Worm (Caenorhabditis elegans) whole organism, mixed stage, embryonic: ENCODE measurements around the gene ZK721.4.

Experiments used
- M03D4.4 ChIP-seq: sonication (generic microtip); optimal IDR thresholded peaks from 2 replicates; lab custom pipeline; 2017; ENCODE audit warnings: mild to moderate bottlenecking, missing genetic modification characterization, missing compliant biosample characterization
- bed-3 ChIP-seq: fragments of 200-800 bp; sonication (Bioruptor generic); optimal IDR thresholded peaks from 3 replicates; lab custom pipeline; 2018; ENCODE audit warnings: mild to moderate bottlenecking, missing genetic modification characterization, moderate library complexity, missing compliant biosample characterization
- ceh-39 ChIP-seq: fragments of 150-350 bp; optimal IDR thresholded peaks from 2 replicates; lab custom pipeline; 2014; ENCODE audit warnings: missing biosample characterization, missing genetic modification characterization
- ceh-83 ChIP-seq: fragments of 200-800 bp; sonication (Bioruptor generic); optimal IDR thresholded peaks from 2 replicates; lab custom pipeline; 2018; ENCODE audit warnings: mild to moderate bottlenecking, missing genetic modification characterization, missing compliant biosample characterization
- ces-1 ChIP-seq: fragments of 150-350 bp; optimal IDR thresholded peaks from 2 replicates; lab custom pipeline; 2014; ENCODE audit warnings: missing biosample characterization, missing genetic modification reagents, missing genetic modification characterization
- cnd-1 ChIP-seq: fragments of 200-800 bp; sonication (Bioruptor generic); optimal IDR thresholded peaks from 2 replicates; lab custom pipeline; 2018; ENCODE audit warnings: mild to moderate bottlenecking, missing genetic modification characterization, missing compliant biosample characterization
- drap-1 ChIP-seq: fragments of 200-800 bp; sonication (Bioruptor generic); optimal IDR thresholded peaks from 3 replicates; lab custom pipeline; 2018; ENCODE audit warnings: mild to moderate bottlenecking, missing genetic modification characterization, missing compliant biosample characterization
- hlh-1 ChIP-seq: fragments of 150-350 bp; optimal IDR thresholded peaks from 2 replicates; lab custom pipeline; 2014; ENCODE audit warnings: missing biosample characterization, missing genetic modification reagents, missing genetic modification characterization
- lsy-2 ChIP-seq: fragments of 150-350 bp; optimal IDR thresholded peaks from 2 replicates; lab custom pipeline; 2014; ENCODE audit warnings: missing biosample characterization, missing genetic modification characterization
- mab-5 ChIP-seq: fragments of 150-350 bp; optimal IDR thresholded peaks from 2 replicates; lab custom pipeline; 2014; ENCODE audit warnings: missing biosample characterization, missing genetic modification characterization
- mep-1 ChIP-seq: fragments of 150-350 bp; optimal IDR thresholded peaks from 2 replicates; lab custom pipeline; 2017; ENCODE audit warnings: missing biosample characterization, missing genetic modification reagents, missing genetic modification characterization, inconsistent platforms
- mls-2 ChIP-seq: sonication (generic microtip); optimal IDR thresholded peaks from 2 replicates; lab custom pipeline; 2016; ENCODE audit warnings: mild to moderate bottlenecking, missing genetic modification characterization, moderate library complexity, missing compliant biosample characterization
- nhr-12 ChIP-seq: fragments of 150-350 bp; optimal IDR thresholded peaks from 2 replicates; lab custom pipeline; 2014; ENCODE audit warnings: missing biosample characterization, missing genetic modification characterization
- nhr-2 ChIP-seq: fragments of 150-350 bp; optimal IDR thresholded peaks from 2 replicates; lab custom pipeline; 2014; ENCODE audit warnings: missing biosample characterization, missing genetic modification characterization
- nhr-237 ChIP-seq: fragments of 150-350 bp; optimal IDR thresholded peaks from 2 replicates; lab custom pipeline; 2014; ENCODE audit warnings: missing biosample characterization, missing genetic modification characterization
- nhr-28 ChIP-seq: fragments of 150-350 bp; optimal IDR thresholded peaks from 2 replicates; lab custom pipeline; 2014; ENCODE audit warnings: missing biosample characterization, missing genetic modification characterization
- sem-2 ChIP-seq: fragments of 200-800 bp; sonication (Bioruptor generic); optimal IDR thresholded peaks from 2 replicates; lab custom pipeline; 2018; ENCODE audit warnings: mild to moderate bottlenecking, missing genetic modification characterization, missing compliant biosample characterization
- snpc-4 ChIP-seq: fragments of 150-350 bp; optimal IDR thresholded peaks from 2 replicates; lab custom pipeline; 2014; ENCODE audit warnings: missing biosample characterization, missing genetic modification characterization
- sptf-1 ChIP-seq: sonication (generic microtip); optimal IDR thresholded peaks from 2 replicates; lab custom pipeline; 2017; ENCODE audit warnings: mild to moderate bottlenecking, missing genetic modification characterization, moderate library complexity, missing compliant biosample characterization
- tbx-8 ChIP-seq: fragments of 200-800 bp; sonication (Bioruptor generic); optimal IDR thresholded peaks from 2 replicates; lab custom pipeline; 2018; ENCODE audit warnings: mild to moderate bottlenecking, missing genetic modification characterization, moderate library complexity, missing compliant biosample characterization
- unc-120 ChIP-seq: sonication (generic microtip); optimal IDR thresholded peaks from 2 replicates; lab custom pipeline; 2017; ENCODE audit warnings: missing genetic modification characterization, missing compliant biosample characterization; ENCODE audit not compliant: poor library complexity, severe bottlenecking
- unc-39 ChIP-seq: fragments of 150-350 bp; optimal IDR thresholded peaks from 2 replicates; lab custom pipeline; 2014; ENCODE audit warnings: missing biosample characterization, missing genetic modification characterization
- unc-62 ChIP-seq: fragments of 150-350 bp; optimal IDR thresholded peaks from 2 replicates; lab custom pipeline; 2014; ENCODE audit warnings: missing biosample characterization, missing genetic modification reagents, missing genetic modification characterization
- zip-8 ChIP-seq: fragments of 150-350 bp; optimal IDR thresholded peaks from 2 replicates; lab custom pipeline; 2014; ENCODE audit warnings: missing biosample characterization, missing genetic modification characterization
- ztf-11 ChIP-seq: fragments of 150-350 bp; optimal IDR thresholded peaks from 2 replicates; lab custom pipeline; 2014; ENCODE audit warnings: missing biosample characterization, missing genetic modification characterization

Gene ZK721.4

ce11 chrX:8762927-8763326 lies 15.7 kb upstream of the ZK721.4 start:
- TF ChIP-seq unc-120: peak; percentile 28
- TF ChIP-seq nhr-12 (tag; lab: Kevin White, UChicago): no peak
- no peak for TF ChIP-seq bed-3 (GFP tag; lab: Kevin White, UChicago)
- peak; percentile 27 for TF ChIP-seq hlh-1 (tag; lab: Kevin White, UChicago)
- TF ChIP-seq sem-2 (GFP tag; lab: Kevin White, UChicago): no peak

ce11 chrX:8763607-8764006 lies 15.1 kb upstream of the ZK721.4 start, which contains the start of gene zig-12:
Gene zig-12, plus strand, starts transcription at chrX:8763907.
- TF ChIP-seq M03D4.4 (tag; lab: Kevin White, UChicago) (no peak), nhr-237 (tag; lab: Kevin White, UChicago) (no peak), zip-8 (tag; lab: Kevin White, UChicago) (no peak), unc-39 (no peak), snpc-4 (tag; lab: Kevin White, UChicago) (no peak), tbx-8 (GFP tag; lab: Kevin White, UChicago) (no peak), cnd-1 (tag; lab: Kevin White, UChicago) (no peak), mls-2 (tag; lab: Kevin White, UChicago) (no peak), mep-1 (tag; lab: Kevin White, UChicago) (no peak), ceh-83 (GFP tag; lab: Kevin White, UChicago) (no peak), nhr-12 (tag; lab: Kevin White, UChicago) (no peak), drap-1 (no peak), nhr-2 (tag; lab: Kevin White, UChicago) (no peak), mab-5 (tag; lab: Kevin White, UChicago) (no peak), bed-3 (GFP tag; lab: Kevin White, UChicago) (no peak)

- TF ChIP-seq sptf-1: no peak
- no peak for TF ChIP-seq unc-39
- peak; percentile 13 for TF ChIP-seq unc-62 (GFP tag; lab: Kevin White, UChicago)
- TF ChIP-seq unc-120: no peak
- peak; percentile 81 for TF ChIP-seq hlh-1 (tag; lab: Kevin White, UChicago)
Measured at ce11 chrX:8764044-8764443, 14.6 kb upstream of the ZK721.4 start.

- TF ChIP-seq ceh-39: no peak
- peak; percentile 88 for TF ChIP-seq ces-1 (GFP tag; lab: Kevin White, UChicago)
Measured at ce11 chrX:8770316-8770715, 8.3 kb upstream of the ZK721.4 start.

- TF ChIP-seq nhr-28 (tag; lab: Kevin White, UChicago) (no peak), ztf-11 (tag; lab: Kevin White, UChicago) (no peak), nhr-237 (tag; lab: Kevin White, UChicago) (no peak), nhr-12 (tag; lab: Kevin White, UChicago) (no peak), bed-3 (GFP tag; lab: Kevin White, UChicago) (no peak), ceh-39 (no peak), mep-1 (tag; lab: Kevin White, UChicago) (no peak)
Measured at ce11 chrX:8784234-8784633, 5.6 kb downstream of the ZK721.4 start, which contains the start of gene ZK721.3. Gene ZK721.3, plus strand, starts transcription at chrX:8784534.

ce11 chrX:8786687-8787086 lies 8.0 kb downstream of the ZK721.4 start:
- TF ChIP-seq lsy-2 (no peak), hlh-1 (tag; lab: Kevin White, UChicago) (peak; percentile 93)

ce11 chrX:8787689-8788222 lies 9.1 kb downstream of the ZK721.4 start:
- TF ChIP-seq unc-120 (peak; percentile 27), hlh-1 (tag; lab: Kevin White, UChicago) (peak; percentile 35), nhr-12 (tag; lab: Kevin White, UChicago) (no peak)

- TF ChIP-seq hlh-1 (tag; lab: Kevin White, UChicago): peak; percentile 100
- peak; percentile 97 for TF ChIP-seq unc-120
- TF ChIP-seq sptf-1: no peak
- peak; percentile 80 for TF ChIP-seq unc-62 (GFP tag; lab: Kevin White, UChicago)
- no peak for TF ChIP-seq nhr-237 (tag; lab: Kevin White, UChicago)
- TF ChIP-seq mab-5 (tag; lab: Kevin White, UChicago): no peak
Measured at ce11 chrX:8789014-8789506, 10.4 kb downstream of the ZK721.4 start, which contains the start of gene unc-27. Gene unc-27, plus strand, starts transcription at chrX:8789456.
